Worm (Caenorhabditis elegans) whole organism, young adult: Measurements from ENCODE around the gene ngn-1.
A peak's percentile ranks its signal among the peaks of the same experiment; 100 is the strongest.

Experiments used
- atf-7 ChIP-seq: sonication (generic microtip); optimal IDR thresholded peaks from 2 replicates; lab custom pipeline; 2017; ENCODE audit warnings: mild to moderate bottlenecking, missing genetic modification characterization, missing compliant biosample characterization
- ceh-40 ChIP-seq: fragments of 200-800 bp; sonication (Bioruptor generic); IDR thresholded peaks from 2 replicates; pipeline ENCODE4 v1.3.6; 2022; ENCODE audit warnings: missing genetic modification characterization, missing compliant biosample characterization
- dpff-1 ChIP-seq: sonication (generic microtip); optimal IDR thresholded peaks from 2 replicates; lab custom pipeline; 2017; ENCODE audit warnings: mild to moderate bottlenecking, missing genetic modification characterization, missing compliant biosample characterization
- lin-40 ChIP-seq: sonication (generic microtip); optimal IDR thresholded peaks from 2 replicates; lab custom pipeline; 2016; ENCODE audit warnings: missing genetic modification characterization, mild to moderate bottlenecking, missing compliant biosample characterization, missing genotype, missing genetic modification reagents
- lin-54 ChIP-seq: fragments of 200-800 bp; sonication (Bioruptor generic); optimal IDR thresholded peaks from 2 replicates; lab custom pipeline; 2018; ENCODE audit warnings: mild to moderate bottlenecking, missing genetic modification characterization, missing compliant biosample characterization
- nfya-1 ChIP-seq: sonication (generic microtip); optimal IDR thresholded peaks from 2 replicates; lab custom pipeline; 2017; ENCODE audit warnings: antibody characterized with exemption, missing compliant biosample characterization, missing genetic modification characterization, borderline replicate concordance; ENCODE audit not compliant: insufficient read depth
- nhr-80 ChIP-seq: sonication (generic microtip); optimal IDR thresholded peaks from 2 replicates; lab custom pipeline; 2016; ENCODE audit warnings: missing genetic modification characterization, missing compliant biosample characterization
- pbrm-1 ChIP-seq: fragments of 200-800 bp; sonication (Bioruptor generic); IDR thresholded peaks from 2 replicates; pipeline ENCODE4 v1.3.6; 2022; ENCODE audit warnings: missing genetic modification reagents, missing genetic modification characterization, missing compliant biosample characterization
- rpc-1 ChIP-seq, 2 experiments: fragments of 150-350 bp in 1 of 2; sonication (generic microtip) in 1 of 2; optimal IDR thresholded peaks; 2 replicates each; lab custom pipeline; 2014 to 2018; ENCODE audit warnings: missing biosample characterization in 1 of 2, missing genetic modification characterization in 1 of 2, missing genetic modification reagents in 1 of 2, missing genotype in 1 of 2
- sptf-2 ChIP-seq: fragments of 200-800 bp; sonication (Bioruptor generic); optimal IDR thresholded peaks from 2 replicates; lab custom pipeline; 2018; ENCODE audit warnings: mild to moderate bottlenecking, missing genetic modification characterization, missing compliant biosample characterization

ce11 chrIV:2639666-2640273 is 11.7 kb upstream of the ngn-1 start:
- peak; percentile 58 for TF ChIP-seq lin-40 (tag; lab: Kevin White, UChicago)
- no peak for TF ChIP-seq nhr-80 (tag; lab: Kevin White, UChicago)
- TF ChIP-seq nfya-1 (tag; lab: Kevin White, UChicago) = no peak
- TF ChIP-seq rpc-1 (optimal IDR thresholded peaks at IDR 0.05; lab: Kevin White, UChicago) = peak; percentile 81
- peak; percentile 77 for TF ChIP-seq rpc-1 (tag; optimal IDR thresholded peaks at IDR 0.05; lab: Kevin White, UChicago)
- TF ChIP-seq ceh-40 = 0 out of 2 replicates have a peak, but pooled peaks have one; percentile 67
- TF ChIP-seq lin-54 (GFP tag; lab: Kevin White, UChicago) = peak; percentile 61
- TF ChIP-seq sptf-2 (GFP tag; lab: Kevin White, UChicago) = no peak
- TF ChIP-seq atf-7 = no peak
- TF ChIP-seq pbrm-1 = 0 out of 2 replicates have a peak, but pooled peaks have one; percentile 8
- TF ChIP-seq dpff-1 (tag; lab: Kevin White, UChicago) = no peak
